Fruit fly (Drosophila melanogaster): ENCODE data around the gene CG31097.

CG31097 gene

dm6 chr3R:25265589-25266201 lies 31.9 kb downstream of the CG31097 start, which contains the start of the genes GlnRS and RIOK2 (continued):
- no peak for TF ChIP-seq Chrac-16 (GFP tag; optimal IDR thresholded peaks at IDR 0.05)
- no peak for TF ChIP-seq CG4404 (GFP tag; IDR thresholded peaks at IDR 0.05)
- peak; percentile 75; the same call in 1 of the 2 replicates for TF ChIP-seq nerfin-2 (GFP tag; IDR thresholded peaks at IDR 0.05; ENCODE audit: partially characterized antibody)
- TF ChIP-seq MBD-R2 (GFP tag; IDR thresholded peaks at IDR 0.05): peak; percentile 98
- TF ChIP-seq mam (GFP tag; optimal IDR thresholded peaks at IDR 0.05): no peak
- TF ChIP-seq Taf1 (GFP tag; IDR thresholded peaks at IDR 0.05): no peak
- no peak for TF ChIP-seq btn (GFP tag; optimal IDR thresholded peaks at IDR 0.05)
- no peak for TF ChIP-seq chn (GFP tag; optimal IDR thresholded peaks at IDR 0.05)
- no peak for TF ChIP-seq CG10209 (GFP tag; optimal IDR thresholded peaks at IDR 0.05)
- peak; percentile 66 for TF ChIP-seq sd (tag; optimal IDR thresholded peaks at IDR 0.05)
- no peak for TF ChIP-seq Trl (optimal IDR thresholded peaks at IDR 0.05)
- TF ChIP-seq Trl (GFP tag; optimal IDR thresholded peaks at IDR 0.05): no peak
- peak; percentile 91 for TF ChIP-seq gfzf (GFP tag; optimal IDR thresholded peaks at IDR 0.05)
- TF ChIP-seq Pdp1 (GFP tag; optimal IDR thresholded peaks at IDR 0.05): no peak
- TF ChIP-seq Dek (tag; optimal IDR thresholded peaks at IDR 0.05): no peak
- TF ChIP-seq CG17612 (GFP tag; IDR thresholded peaks at IDR 0.05): no peak
- TF ChIP-seq lov (optimal IDR thresholded peaks at IDR 0.05): no peak
- TF ChIP-seq lov (GFP tag; IDR thresholded peaks at IDR 0.05): no peak
- no peak for TF ChIP-seq Aef1 (GFP tag; IDR thresholded peaks at IDR 0.05)
- no peak for TF ChIP-seq HLHmδ (GFP tag; optimal IDR thresholded peaks at IDR 0.05)
- TF ChIP-seq mirr (GFP tag; optimal IDR thresholded peaks at IDR 0.05): peak; percentile 6
- peak; percentile 60 for TF ChIP-seq Myb (GFP tag; optimal IDR thresholded peaks at IDR 0.05)
- TF ChIP-seq seq (GFP tag; IDR thresholded peaks at IDR 0.05): no peak
- no peak for TF ChIP-seq CG15073 (GFP tag; optimal IDR thresholded peaks at IDR 0.05)
- no peak for TF ChIP-seq pros (GFP tag; optimal IDR thresholded peaks at IDR 0.05)
- TF ChIP-seq CG8290 (GFP tag; optimal IDR thresholded peaks at IDR 0.05): no peak
- no peak for TF ChIP-seq CG8290 (tag; optimal IDR thresholded peaks at IDR 0.05)
- TF ChIP-seq CG13287 (GFP tag; IDR thresholded peaks at IDR 0.05; ENCODE audit: partially characterized antibody): peak; percentile 99
- no peak for TF ChIP-seq CG30431 (GFP tag; optimal IDR thresholded peaks at IDR 0.05)
- peak; percentile 94 for TF ChIP-seq CG1603 (tag; optimal IDR thresholded peaks at IDR 0.05)
- TF ChIP-seq CG31224 (GFP tag; IDR thresholded peaks at IDR 0.05): no peak
- no peak for TF ChIP-seq CG18011 (GFP tag; optimal IDR thresholded peaks at IDR 0.05)
- TF ChIP-seq gce (GFP tag; IDR thresholded peaks at IDR 0.05): no peak
- no peak for TF ChIP-seq CG6683 (GFP tag; optimal IDR thresholded peaks at IDR 0.05)
- peak; percentile 10 for TF ChIP-seq Neu2 (GFP tag; optimal IDR thresholded peaks at IDR 0.05; ENCODE audit: borderline replicate concordance)
- TF ChIP-seq CrebB (tag; optimal IDR thresholded peaks at IDR 0.05): peak; percentile 11
- TF ChIP-seq ken (GFP tag; IDR thresholded peaks at IDR 0.05): no peak
- TF ChIP-seq CG6791 (GFP tag; IDR thresholded peaks at IDR 0.05; ENCODE audit: partially characterized antibody): peak; percentile 97
- no peak for TF ChIP-seq CG10565 (GFP tag; optimal IDR thresholded peaks at IDR 0.05)
- no peak for TF ChIP-seq CG15479 (GFP tag; optimal IDR thresholded peaks at IDR 0.05)
- no peak for TF ChIP-seq crc (GFP tag; optimal IDR thresholded peaks at IDR 0.05)
- no peak for TF ChIP-seq Antp (GFP tag; optimal IDR thresholded peaks at IDR 0.05)
- no peak for TF ChIP-seq CG2678 (tag; optimal IDR thresholded peaks at IDR 0.05)
- no peak for TF ChIP-seq CoRest (tag; optimal IDR thresholded peaks at IDR 0.05)
- TF ChIP-seq CG10147 (GFP tag; optimal IDR thresholded peaks at IDR 0.05): no peak
- TF ChIP-seq HHEX (GFP tag; optimal IDR thresholded peaks at IDR 0.05): no peak
- no peak for TF ChIP-seq CG14710 (tag; optimal IDR thresholded peaks at IDR 0.05)
- peak; percentile 32 for TF ChIP-seq Dp (GFP tag; optimal IDR thresholded peaks at IDR 0.05)
- TF ChIP-seq YL-1 (GFP tag; optimal IDR thresholded peaks at IDR 0.05): peak; percentile 98
- TF ChIP-seq run (tag; optimal IDR thresholded peaks at IDR 0.05): no peak
- peak; percentile 32 for TF ChIP-seq p53 (GFP tag; optimal IDR thresholded peaks at IDR 0.05)
